Fruit fly (Drosophila melanogaster): ENCODE measurements around the gene Naa60.

The Naa60 gene

DNA sequence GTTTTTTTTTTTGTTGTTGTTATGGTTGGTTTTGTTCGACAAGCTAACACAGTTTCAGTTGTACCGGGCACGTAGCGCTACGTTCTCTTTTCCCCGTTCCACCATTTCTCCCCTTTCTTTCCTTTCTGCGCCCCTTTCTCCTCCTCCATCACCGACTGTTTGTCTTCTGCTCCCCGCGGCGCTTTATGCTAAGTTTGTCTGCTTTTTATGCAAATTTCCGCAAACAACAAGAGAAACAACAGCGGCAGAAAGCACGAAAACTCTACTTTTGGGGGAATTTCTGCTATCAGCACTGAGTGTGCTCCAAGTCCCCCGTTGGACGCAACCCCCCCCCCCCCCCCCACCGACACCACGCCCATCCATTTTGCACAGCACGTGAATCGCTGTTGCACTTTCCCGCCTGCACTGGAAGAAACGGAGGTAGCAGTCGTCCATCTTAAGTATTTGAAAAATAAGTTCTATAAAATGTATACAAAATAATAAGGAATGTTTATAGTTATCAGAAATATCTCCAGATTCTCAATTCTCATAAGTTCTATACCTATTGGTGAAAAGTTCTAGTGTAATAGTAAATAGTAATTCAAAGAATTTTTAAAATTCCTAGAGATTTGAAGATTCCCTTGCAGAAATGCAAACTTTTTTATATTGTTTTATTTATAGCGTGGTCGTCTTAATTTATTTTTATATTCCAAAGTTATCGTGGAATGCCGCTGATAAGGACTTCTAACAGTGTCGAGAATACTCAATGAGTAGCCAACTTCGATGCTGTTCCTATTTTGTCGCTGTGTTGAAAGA is 38.4 kb downstream of the Naa60 start:
- TF ChIP-seq h (GFP tag; optimal IDR thresholded peaks at IDR 0.05) (peak; percentile 30), OdsH (GFP tag; optimal IDR thresholded peaks at IDR 0.05) (peak; percentile 17), psq (GFP tag; optimal IDR thresholded peaks at IDR 0.05) (peak; percentile 57), Rel (GFP tag; optimal IDR thresholded peaks at IDR 0.05) (no peak), Rel (tag; optimal IDR thresholded peaks at IDR 0.05) (peak; percentile 73), lola (GFP tag; optimal IDR thresholded peaks at IDR 0.05) (no peak), ey (GFP tag; optimal IDR thresholded peaks at IDR 0.05) (peak; percentile 1), Sp1 (GFP tag; optimal IDR thresholded peaks at IDR 0.05) (peak; percentile 25), fru (GFP tag; optimal IDR thresholded peaks at IDR 0.05) (peak; percentile 17), HLH106 (tag; optimal IDR thresholded peaks at IDR 0.05) (peak; percentile 18), brk (GFP tag; optimal IDR thresholded peaks at IDR 0.05) (no peak), dmrt93B (GFP tag; optimal IDR thresholded peaks at IDR 0.05) (peak; percentile 24), N (GFP tag; optimal IDR thresholded peaks at IDR 0.05) (no peak)

DNA sequence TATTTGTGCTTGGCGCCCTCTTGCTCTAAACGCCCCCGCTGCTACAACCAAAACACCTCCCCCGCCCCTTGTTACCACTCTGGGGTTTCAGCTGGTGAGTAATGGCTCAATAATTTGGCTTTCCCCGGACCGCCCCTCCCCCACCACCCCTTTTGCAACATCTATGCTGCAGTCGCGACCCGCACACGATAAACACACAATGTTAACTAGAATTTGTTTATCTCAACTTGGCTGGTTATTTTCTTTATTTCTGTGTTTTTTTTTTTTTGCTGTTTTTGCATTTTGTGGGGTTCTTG is 39.0 kb downstream of the Naa60 start:
- TF ChIP-seq dmrt93B (GFP tag; optimal IDR thresholded peaks at IDR 0.05) (no peak), GATAd (GFP tag; optimal IDR thresholded peaks at IDR 0.05) (no peak), ey (GFP tag; optimal IDR thresholded peaks at IDR 0.05) (no peak), HLH106 (tag; optimal IDR thresholded peaks at IDR 0.05) (no peak)

DNA sequence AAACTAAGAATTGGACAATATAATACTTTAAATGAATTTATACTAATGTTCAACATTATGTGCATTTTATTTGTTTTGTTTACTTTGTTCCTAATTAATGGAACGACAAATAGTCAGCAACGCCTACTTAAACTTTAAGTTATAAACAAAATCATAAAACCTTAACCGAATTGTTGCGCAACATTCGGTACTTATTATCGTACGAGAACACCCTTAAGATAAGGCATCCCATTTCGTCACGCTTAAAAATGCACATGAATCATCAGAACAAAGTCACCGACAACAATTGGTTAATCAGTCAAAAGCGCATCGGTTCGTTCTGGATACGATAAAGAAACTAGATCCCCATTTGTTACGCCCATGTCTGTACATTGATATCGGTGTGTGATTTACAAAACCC is 39.7 kb downstream of the Naa60 start:
- TF ChIP-seq Rel (GFP tag; optimal IDR thresholded peaks at IDR 0.05) (no peak), Rel (tag; optimal IDR thresholded peaks at IDR 0.05) (peak; percentile 76), lola (GFP tag; optimal IDR thresholded peaks at IDR 0.05) (no peak), sv (GFP tag; optimal IDR thresholded peaks at IDR 0.05) (no peak), psq (GFP tag; optimal IDR thresholded peaks at IDR 0.05) (no peak), dl (GFP tag; optimal IDR thresholded peaks at IDR 0.05; ENCODE audit: insufficient read depth in 1 of 2, partially characterized antibody in 2 of 2) (no peak), CrebA (GFP tag; optimal IDR thresholded peaks at IDR 0.05; ENCODE audit: borderline replicate concordance) (no peak)

DNA sequence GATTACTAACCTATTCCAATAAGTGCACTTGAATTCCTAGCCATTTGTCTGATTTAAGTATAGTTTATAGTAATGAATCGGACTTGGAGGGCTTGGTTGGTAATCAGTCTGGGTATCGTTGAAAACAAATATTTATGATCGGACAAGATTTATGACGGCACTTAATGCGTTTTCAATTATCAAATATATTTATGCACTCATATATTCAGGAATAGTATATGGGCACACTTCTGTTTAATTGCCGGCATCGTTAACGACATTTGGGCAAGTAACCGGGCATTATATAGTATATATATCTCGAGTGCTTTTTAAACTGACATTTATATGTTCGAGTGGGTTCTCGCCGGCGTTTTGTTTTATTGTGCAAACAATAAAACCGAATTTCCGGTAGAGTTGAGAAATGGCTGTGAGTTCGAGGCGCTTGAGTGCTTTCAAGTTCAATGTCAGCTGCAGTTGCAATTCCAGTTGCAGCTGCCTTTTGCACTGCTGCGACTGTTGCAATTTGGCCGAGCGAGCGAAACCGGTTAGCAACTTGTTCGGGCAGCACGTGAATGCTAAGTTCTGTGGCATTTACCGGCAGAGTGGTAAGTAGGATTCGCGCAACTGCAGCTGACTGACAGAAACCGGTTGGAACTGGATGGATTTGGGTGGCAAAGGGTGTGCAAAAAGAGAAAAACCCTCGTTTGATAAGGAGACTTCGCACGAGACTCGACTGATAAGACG is 41.1 kb downstream of the Naa60 start:
- TF ChIP-seq psq (GFP tag; optimal IDR thresholded peaks at IDR 0.05) (no peak), Dfd (GFP tag; optimal IDR thresholded peaks at IDR 0.05) (no peak), dl (GFP tag; optimal IDR thresholded peaks at IDR 0.05; ENCODE audit: insufficient read depth in 1 of 2, partially characterized antibody in 2 of 2) (peak in 1 of 2 experiments; percentile 5), foxo (GFP tag; optimal IDR thresholded peaks at IDR 0.05) (no peak), Dif (GFP tag; optimal IDR thresholded peaks at IDR 0.05; ENCODE audit: partially characterized antibody) (peak; percentile 23)

DNA sequence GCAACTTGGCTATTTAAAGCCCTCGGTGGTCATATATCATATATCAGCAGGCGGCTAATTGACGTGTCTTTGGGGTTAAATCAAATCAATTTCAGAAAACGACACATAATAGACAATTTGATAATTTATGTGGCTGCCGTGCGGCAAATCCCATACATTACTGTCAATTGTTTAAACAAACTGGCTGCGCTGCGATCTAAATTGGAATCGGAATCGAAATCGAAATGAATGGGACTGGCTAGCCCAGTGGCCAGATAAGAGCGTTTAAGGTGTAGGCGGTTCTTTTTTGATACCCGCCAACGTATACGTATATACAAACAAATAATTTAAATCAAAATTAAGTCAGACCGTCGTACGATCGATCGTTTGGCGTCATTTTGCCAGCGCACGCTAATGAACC is 41.7 kb downstream of the Naa60 start:
- no peak for TF ChIP-seq CrebA (GFP tag; optimal IDR thresholded peaks at IDR 0.05; ENCODE audit: borderline replicate concordance)
- no peak for TF ChIP-seq rgr (GFP tag; optimal IDR thresholded peaks at IDR 0.05)
- TF ChIP-seq CG9705 (GFP tag; optimal IDR thresholded peaks at IDR 0.05), result no peak
- TF ChIP-seq fru (GFP tag; optimal IDR thresholded peaks at IDR 0.05), result no peak

DNA sequence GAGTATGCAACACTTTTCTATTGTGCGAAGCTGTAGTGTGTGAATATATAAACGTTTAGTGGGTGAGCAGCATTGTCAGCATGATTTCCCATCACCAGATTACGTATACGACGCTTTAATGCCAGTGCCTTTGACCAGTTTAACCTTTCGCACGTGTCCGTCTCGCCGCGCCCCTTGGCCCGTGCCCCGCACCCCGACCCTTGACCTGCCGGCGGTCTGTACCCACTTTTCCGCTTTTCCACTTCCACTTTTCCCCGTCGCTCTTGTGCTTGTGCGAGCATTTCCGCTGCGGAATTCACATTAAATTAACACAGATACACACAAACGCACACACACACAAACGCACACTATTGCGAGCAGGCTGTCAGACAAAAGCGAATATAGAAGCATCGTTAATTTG is 49.0 kb downstream of the Naa60 start:
- TF ChIP-seq Dfd (GFP tag; optimal IDR thresholded peaks at IDR 0.05) (peak; percentile 13), dmrt93B (GFP tag; optimal IDR thresholded peaks at IDR 0.05) (no peak)

DNA sequence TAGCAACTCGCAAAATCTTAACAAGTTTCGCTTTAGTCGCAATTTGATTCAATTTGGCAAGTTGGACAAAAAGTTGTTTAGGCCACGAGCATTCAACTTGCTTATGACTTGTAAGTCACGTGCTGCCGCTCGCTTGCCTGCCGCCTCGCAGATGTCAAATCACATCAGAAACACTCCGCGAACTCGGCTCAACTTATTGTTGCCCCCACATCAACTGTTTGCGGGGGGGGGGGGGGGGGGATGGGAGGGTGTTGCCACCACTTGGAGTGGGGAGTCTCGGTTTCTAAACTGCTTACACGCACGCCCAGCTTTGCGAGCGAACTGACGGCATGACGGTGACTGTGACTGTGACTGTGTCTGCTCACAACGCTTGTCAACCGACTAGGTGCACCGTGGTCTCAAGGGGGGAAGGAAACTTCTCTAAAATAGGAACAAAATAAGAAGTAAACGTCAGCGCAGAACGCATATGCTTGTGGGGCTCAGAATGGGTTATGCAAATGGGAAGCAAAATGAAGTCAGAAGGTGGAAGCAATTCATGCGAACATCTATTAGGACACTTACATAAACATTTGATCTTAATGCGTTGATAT is 50.2 kb downstream of the Naa60 start:
- TF ChIP-seq fru (GFP tag; optimal IDR thresholded peaks at IDR 0.05), result no peak
- no peak for TF ChIP-seq Mio (GFP tag; optimal IDR thresholded peaks at IDR 0.05)
- no peak for TF ChIP-seq HLH106 (tag; optimal IDR thresholded peaks at IDR 0.05)
- TF ChIP-seq ey (GFP tag; optimal IDR thresholded peaks at IDR 0.05), result no peak
- TF ChIP-seq rgr (GFP tag; optimal IDR thresholded peaks at IDR 0.05), result no peak
- no peak for TF ChIP-seq Hr83 (GFP tag; optimal IDR thresholded peaks at IDR 0.05; ENCODE audit: poor library complexity, severe bottlenecking)
- TF ChIP-seq Hr78 (GFP tag; optimal IDR thresholded peaks at IDR 0.05), result no peak
- no peak for TF ChIP-seq usp (GFP tag; optimal IDR thresholded peaks at IDR 0.05)
- no peak for TF ChIP-seq br (GFP tag; optimal IDR thresholded peaks at IDR 0.05)
- no peak for TF ChIP-seq psq (GFP tag; optimal IDR thresholded peaks at IDR 0.05)
- TF ChIP-seq Abd-B (GFP tag; optimal IDR thresholded peaks at IDR 0.05), result no peak
- no peak for TF ChIP-seq Hnf4 (GFP tag; optimal IDR thresholded peaks at IDR 0.05)
- no peak for TF ChIP-seq N (GFP tag; optimal IDR thresholded peaks at IDR 0.05)
- TF ChIP-seq CG9705 (GFP tag; optimal IDR thresholded peaks at IDR 0.05), result no peak
- TF ChIP-seq Dfd (GFP tag; optimal IDR thresholded peaks at IDR 0.05), result no peak
- TF ChIP-seq dmrt93B (GFP tag; optimal IDR thresholded peaks at IDR 0.05), result no peak

All from whole organism, wandering third instar larva.